Fruit fly (Drosophila melanogaster): ENCODE measurements around the gene Rheb.

Gene Rheb

DNA sequence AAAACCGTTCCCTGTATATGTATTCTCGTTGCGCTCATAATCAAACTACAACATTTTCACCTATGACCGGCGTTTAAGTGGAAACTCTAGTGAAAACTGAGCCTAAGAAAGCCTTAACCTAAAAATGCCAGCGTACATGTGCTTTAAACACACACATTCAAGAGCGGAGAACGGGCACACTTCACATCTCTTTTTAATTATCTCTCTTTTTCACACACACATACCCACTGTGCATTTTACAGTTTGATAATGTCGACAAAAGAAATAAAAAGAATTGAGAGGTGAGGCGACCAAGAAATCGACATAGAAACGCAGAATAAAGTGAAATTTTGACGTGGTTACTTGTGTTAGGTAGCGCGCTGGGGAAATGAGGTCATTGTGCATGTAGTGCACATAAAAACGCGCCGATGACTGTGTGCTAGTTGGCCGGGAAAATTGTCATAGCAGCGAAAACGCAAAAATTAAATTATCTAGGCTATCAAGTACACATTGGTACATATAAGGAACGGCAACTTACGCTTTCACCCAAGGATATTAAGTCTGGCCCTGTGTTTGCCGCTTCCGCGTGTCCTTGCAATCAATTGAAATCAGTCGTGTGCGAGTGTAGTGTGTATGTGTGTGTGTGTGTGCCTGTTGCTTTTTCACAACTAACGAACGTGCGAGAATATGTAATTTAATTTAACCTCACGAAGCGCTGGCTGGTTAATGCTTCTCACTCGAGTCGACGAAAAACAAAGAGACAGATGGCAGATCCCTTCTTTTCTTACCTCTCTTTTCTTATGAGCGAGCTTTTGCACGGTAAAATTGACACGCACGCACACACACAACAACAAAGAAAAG, 31.0 kb downstream of the Rheb start (continued):
- TF ChIP-seq HmgZ (tag; optimal IDR thresholded peaks at IDR 0.05) (peak; percentile 13), CG4707 (GFP tag; optimal IDR thresholded peaks at IDR 0.05) (peak; percentile 65), odd (GFP tag; optimal IDR thresholded peaks at IDR 0.05) (no peak), sc (optimal IDR thresholded peaks at IDR 0.05) (no peak), sc (GFP tag; optimal IDR thresholded peaks at IDR 0.05) (no peak), Sry-δ (GFP tag; optimal IDR thresholded peaks at IDR 0.05) (no peak), nerfin-2 (GFP tag; IDR thresholded peaks at IDR 0.05; ENCODE audit: partially characterized antibody) (no peak), CG2889 (GFP tag; IDR thresholded peaks at IDR 0.05) (no peak), CG1602 (GFP tag; optimal IDR thresholded peaks at IDR 0.05) (no peak), da (GFP tag; optimal IDR thresholded peaks at IDR 0.05) (no peak), CG6791 (GFP tag; IDR thresholded peaks at IDR 0.05; ENCODE audit: partially characterized antibody) (no peak), lilli (GFP tag; optimal IDR thresholded peaks at IDR 0.05) (peak; percentile 10), Side (GFP tag; optimal IDR thresholded peaks at IDR 0.05) (no peak), CG11560 (tag; IDR thresholded peaks at IDR 0.05) (no peak), CG12942 (GFP tag; optimal IDR thresholded peaks at IDR 0.05) (no peak), Tbp (GFP tag; optimal IDR thresholded peaks at IDR 0.05) (no peak), Lim3 (GFP tag; IDR thresholded peaks at IDR 0.05) (no peak), CG4328 (GFP tag; optimal IDR thresholded peaks at IDR 0.05) (no peak), Dek (tag; optimal IDR thresholded peaks at IDR 0.05) (no peak), Gug (GFP tag; IDR thresholded peaks at IDR 0.05) (no peak), CG18262 (tag; optimal IDR thresholded peaks at IDR 0.05) (no peak), repo (GFP tag; optimal IDR thresholded peaks at IDR 0.05) (no peak)

DNA sequence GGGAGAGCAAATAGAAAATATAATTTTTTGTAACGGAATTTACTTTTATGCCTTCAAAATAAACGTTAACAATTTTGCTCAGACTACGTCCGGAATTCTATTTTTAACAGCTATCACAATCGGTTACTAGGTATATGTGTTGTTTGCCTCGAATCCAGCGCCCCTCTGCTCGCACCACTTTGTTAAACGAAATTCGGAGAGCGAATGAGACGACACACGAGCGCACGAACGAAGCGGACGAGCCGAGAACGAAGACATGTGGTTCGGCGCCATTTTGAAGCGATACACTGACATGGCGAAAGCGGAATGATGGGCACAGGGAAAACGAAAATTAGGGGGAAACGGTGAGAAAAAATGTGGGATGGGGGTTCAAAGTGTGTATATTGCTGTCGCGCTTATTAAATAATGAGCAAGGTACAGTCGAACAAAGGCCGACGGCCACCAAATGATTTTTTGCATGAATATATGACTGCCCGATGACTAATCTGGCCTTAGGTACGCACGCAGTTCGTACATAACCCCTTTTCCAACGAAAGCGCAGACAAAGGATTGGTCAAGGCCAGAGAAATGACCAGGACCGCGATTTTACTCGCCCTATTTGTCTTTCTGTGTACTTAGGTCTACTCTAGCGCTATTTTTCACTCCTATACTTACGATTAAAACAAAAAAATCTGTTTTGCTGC, 31.8 kb downstream of the Rheb start:
- TF ChIP-seq caup (GFP tag; optimal IDR thresholded peaks at IDR 0.05; ENCODE audit: severe bottlenecking) (peak; percentile 39), NK7.1 (GFP tag; optimal IDR thresholded peaks at IDR 0.05) (no peak), gro (GFP tag; optimal IDR thresholded peaks at IDR 0.05) (peak; percentile 49), MESR4 (GFP tag; optimal IDR thresholded peaks at IDR 0.05) (peak; percentile 95), phol (tag; optimal IDR thresholded peaks at IDR 0.05) (peak; percentile 99), D (optimal IDR thresholded peaks at IDR 0.05) (peak; percentile 65), D (GFP tag; optimal IDR thresholded peaks at IDR 0.05) (no peak), CG8924 (tag; optimal IDR thresholded peaks at IDR 0.05) (peak; percentile 55), sens (GFP tag) (peak; percentile 71), NfI (GFP tag; optimal IDR thresholded peaks at IDR 0.05) (peak; percentile 13), CG8290 (GFP tag; optimal IDR thresholded peaks at IDR 0.05) (no peak), CG8290 (tag; optimal IDR thresholded peaks at IDR 0.05) (peak in 1 of 2 experiments; percentile 75), CG1233 (GFP tag; optimal IDR thresholded peaks at IDR 0.05) (no peak), psq (GFP tag; optimal IDR thresholded peaks at IDR 0.05) (peak; percentile 95), lilli (GFP tag; optimal IDR thresholded peaks at IDR 0.05) (peak; percentile 25), lola (GFP tag; optimal IDR thresholded peaks at IDR 0.05) (no peak), CG8281 (tag; optimal IDR thresholded peaks at IDR 0.05) (no peak), CG4707 (GFP tag; optimal IDR thresholded peaks at IDR 0.05) (peak; percentile 7), CG12659 (GFP tag; optimal IDR thresholded peaks at IDR 0.05) (peak; percentile 16), CG15479 (GFP tag; optimal IDR thresholded peaks at IDR 0.05) (peak; percentile 7), CG6683 (GFP tag; optimal IDR thresholded peaks at IDR 0.05) (peak; percentile 14), gfzf (GFP tag; optimal IDR thresholded peaks at IDR 0.05) (no peak), Nf-YB (GFP tag; optimal IDR thresholded peaks at IDR 0.05) (peak; percentile 1), CG12769 (tag; optimal IDR thresholded peaks at IDR 0.05) (peak; percentile 97), Nf-YC (tag; optimal IDR thresholded peaks at IDR 0.05) (peak; percentile 53), Fer1 (GFP tag; optimal IDR thresholded peaks at IDR 0.05) (peak; percentile 42), CG7556 (GFP tag; optimal IDR thresholded peaks at IDR 0.05) (no peak), CG42726 (GFP tag; IDR thresholded peaks at IDR 0.05; ENCODE audit: partially characterized antibody) (no peak)
